Fruit fly (Drosophila melanogaster) whole organism, larva: ENCODE data around the gene Muc4B.

Experiments used
- noc ChIP-seq: fragments of 200-800 bp; sonication (Bioruptor generic); optimal IDR thresholded peaks from 3 replicates; lab custom pipeline; 2019; ENCODE audit warnings: missing biosample characterization, mild to moderate bottlenecking, missing genetic modification characterization, moderate library complexity

Gene Muc4B

DNA sequence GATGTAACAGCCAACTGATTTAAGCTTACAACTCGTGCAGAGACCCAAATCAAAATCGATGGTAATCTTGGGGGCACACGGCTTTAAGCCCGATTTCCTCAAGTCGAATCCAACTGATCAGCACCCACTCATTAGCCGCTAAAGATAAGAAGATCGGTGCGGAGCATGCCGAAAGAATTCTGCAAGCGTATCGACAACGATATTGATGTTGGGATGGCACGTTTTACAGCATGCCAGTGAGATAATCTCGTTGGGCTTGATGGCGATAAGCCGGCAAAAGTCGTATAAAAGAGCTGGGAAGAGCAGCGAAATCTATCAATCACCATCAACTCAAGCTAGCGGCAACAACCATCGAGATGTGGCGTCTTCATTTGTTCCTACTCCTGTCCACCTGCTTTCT is 28.1 kb downstream of the Muc4B start, which contains the start of gene CG15570:
Gene CG15570 (plus strand): TSS at position 301 of the 400 bp plus-strand sequence.
- TF ChIP-seq noc (tag; lab: Kevin White, UChicago), result no peak

DNA sequence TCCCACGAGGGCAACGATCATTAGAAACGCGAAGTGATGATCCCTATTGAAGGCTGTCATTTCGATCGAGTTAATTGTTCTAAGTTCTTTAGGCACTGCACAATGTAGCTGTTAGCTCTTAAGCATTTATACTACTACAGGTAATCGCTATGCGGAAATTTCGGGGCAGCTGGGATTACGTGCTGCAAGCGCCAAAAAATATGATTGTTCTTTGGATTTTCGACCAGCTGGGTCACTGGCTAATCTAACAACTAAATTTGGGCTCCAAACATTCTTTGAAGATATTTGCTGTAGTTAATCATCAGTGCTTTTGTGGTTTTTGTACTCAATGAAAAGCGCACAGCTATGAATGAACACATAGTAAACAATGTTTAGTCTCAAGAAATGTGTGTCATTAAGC is 28.6 kb downstream of the Muc4B start, which contains the start of gene CG15571:
Gene CG15571 (minus strand): TSS at position 101 of the 400 bp plus-strand sequence.
- no peak for TF ChIP-seq noc (tag; lab: Kevin White, UChicago)

DNA sequence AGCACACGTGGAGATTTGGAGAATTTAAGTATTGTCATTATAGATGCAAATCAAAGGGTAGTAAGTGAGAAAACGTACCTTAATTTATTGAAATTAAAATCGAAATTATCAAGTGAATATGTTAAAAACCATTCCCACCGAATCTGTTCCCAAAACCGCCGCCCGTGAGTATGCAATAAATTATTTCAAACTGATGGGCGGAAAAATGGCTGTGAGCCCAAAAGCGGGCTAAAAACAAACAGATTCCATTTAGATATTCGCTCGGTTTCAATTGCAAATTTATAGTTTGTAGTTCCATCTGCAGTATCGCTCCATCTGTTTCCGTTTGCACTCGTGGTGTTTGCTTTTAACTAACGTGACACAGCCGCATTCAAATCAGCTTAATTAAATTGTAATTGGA is 31.6 kb downstream of the Muc4B start:
- TF ChIP-seq noc (tag; lab: Kevin White, UChicago), result no peak

DNA sequence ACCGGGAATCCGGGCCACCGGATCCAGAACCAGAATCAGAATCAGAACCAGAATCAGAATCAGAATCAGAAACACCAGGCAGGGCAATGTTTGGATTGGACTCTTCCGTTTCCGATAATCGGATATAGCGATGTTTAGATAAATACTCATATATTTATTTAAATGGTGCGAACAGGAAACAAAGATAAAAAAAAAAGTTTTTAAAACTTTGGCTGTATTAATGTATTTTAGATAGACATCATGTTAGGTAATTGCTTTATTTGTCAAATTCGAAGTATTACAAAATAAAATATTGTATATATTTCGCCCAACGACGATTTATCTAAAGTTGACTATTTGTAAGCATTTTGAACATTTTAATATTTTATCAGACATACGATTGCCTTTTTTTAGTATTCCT is 33.2 kb downstream of the Muc4B start, which contains the start of gene CG43288:
Gene CG43288 (plus strand): TSS at position 301 of the 400 bp plus-strand sequence.
- no peak for TF ChIP-seq noc (tag; lab: Kevin White, UChicago)

DNA sequence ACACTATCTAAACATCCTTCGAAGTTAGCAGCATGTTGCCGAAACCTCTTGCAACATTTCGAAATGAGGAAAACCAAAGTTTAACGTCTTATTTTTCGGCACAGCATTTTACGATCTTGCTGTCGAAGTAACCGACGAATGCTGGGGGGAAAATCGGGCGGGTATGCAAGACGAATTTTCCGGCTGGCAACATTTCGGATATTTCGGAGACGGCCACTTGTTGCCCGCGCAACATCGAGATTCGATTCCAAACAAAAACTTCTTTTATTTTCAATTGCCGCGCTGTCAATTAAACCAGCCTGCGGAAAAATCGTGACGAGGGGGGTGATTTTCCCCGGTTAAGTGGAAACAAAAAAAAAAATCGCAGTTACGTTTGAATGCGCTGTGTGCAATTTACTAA is 39.2 kb downstream of the Muc4B start:
- no peak for TF ChIP-seq noc (tag; lab: Kevin White, UChicago)

DNA sequence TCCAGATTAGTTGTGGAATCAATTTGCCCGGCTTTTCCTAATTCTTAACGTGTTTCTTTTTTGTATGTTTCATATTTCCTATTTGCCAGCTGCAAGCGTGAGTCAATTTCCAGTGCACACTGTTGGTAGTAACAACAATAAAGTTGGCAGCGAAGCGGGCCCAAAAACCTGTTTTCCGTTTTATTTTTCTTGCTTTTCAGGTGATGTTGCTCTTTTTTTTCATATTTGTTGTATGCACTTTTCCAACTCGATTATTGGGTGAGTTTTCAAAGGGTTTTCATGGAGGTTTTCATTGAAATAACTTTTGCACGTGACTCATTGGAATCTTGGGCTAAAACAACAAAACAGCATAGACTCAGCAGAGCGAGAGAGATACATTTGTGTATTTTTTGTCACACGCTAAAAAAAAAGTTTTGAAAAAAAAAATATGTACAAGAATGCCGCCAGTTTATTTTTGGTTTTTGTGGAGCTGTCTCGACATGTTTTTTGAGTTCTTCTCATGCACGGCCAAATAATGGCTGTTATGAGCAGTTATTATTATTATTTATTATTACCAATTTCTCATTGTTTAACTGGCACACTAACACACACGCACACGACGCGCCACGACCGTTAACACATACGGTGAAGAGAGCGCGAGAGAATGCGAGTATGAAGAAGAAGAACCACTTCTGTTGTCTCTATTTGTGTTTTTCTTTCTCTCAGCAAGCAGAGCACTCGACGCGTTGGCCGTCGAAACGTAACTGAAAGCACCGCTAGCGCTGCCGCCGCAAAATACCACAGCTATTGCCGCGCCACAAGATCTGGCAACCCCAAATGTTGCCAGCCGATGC is 40.4 kb downstream of the Muc4B start, which contains the start of gene Fas2:
Gene Fas2 (minus strand): TSS at position 748 of the 833 bp plus-strand sequence.
- TF ChIP-seq noc (tag; lab: Kevin White, UChicago), result peak; percentile 38

DNA sequence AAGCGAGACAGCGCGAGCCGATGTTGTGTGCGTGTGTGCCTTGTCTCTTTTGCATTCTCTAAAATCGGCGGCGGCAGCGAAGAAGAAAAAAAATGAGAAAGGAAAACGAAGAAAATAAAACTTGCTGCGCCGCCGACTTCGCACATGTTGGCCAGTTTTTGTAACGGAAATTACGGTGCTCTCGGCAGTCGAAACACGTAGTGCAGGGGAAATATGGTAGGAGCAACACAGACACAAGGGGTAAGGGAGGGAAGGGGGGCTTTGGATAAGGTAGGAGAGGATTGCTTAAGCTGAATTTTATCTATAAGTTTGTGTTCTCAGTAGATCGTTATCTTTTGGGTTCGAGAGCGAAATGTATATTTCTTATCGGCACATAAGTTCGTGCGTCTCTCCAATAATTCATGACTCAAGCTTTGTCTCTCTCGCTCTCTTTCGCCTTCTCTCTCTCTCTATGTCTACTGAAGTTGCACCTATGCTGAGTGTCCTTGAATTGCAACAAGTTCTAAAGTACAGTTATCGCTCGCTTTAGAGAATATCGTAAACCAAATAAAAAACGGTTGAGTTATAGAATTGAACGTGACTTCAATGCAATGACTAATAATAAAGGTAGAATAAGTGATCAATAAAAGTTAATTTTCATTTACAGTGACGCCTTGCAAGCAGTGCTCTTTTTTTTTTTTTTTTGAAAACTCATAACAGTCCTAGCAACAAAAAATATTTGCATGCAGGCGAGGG is 42.1 kb downstream of the Muc4B start:
- TF ChIP-seq noc (tag; lab: Kevin White, UChicago), result no peak

DNA sequence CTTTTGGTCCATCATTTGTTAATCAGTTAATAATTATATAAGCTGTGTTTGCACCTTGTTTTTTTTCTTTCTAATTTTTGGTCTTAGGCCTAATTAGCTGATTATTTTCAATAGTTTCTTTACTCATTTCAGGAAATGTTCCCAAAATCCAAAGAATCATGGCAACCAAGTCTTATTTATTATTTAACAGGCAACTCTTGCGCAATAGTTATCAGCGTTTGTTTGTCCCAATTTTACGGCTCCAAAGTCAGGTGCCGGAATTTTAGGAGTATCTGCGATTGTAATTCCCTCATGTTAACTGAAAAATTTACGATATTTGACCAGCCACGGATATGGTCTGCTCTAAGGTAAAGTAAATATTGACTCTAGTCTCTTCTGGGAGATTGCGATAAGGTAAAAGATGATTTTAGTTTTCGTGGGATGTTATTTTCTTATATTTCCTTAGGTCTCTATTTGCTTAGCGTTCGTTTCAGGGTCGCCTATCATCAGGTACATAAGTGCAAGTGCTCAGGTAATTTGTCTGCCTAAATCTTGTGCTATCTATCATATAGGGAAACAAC is 43.6 kb downstream of the Muc4B start:
- TF ChIP-seq noc (tag; lab: Kevin White, UChicago), result peak; percentile 68

DNA sequence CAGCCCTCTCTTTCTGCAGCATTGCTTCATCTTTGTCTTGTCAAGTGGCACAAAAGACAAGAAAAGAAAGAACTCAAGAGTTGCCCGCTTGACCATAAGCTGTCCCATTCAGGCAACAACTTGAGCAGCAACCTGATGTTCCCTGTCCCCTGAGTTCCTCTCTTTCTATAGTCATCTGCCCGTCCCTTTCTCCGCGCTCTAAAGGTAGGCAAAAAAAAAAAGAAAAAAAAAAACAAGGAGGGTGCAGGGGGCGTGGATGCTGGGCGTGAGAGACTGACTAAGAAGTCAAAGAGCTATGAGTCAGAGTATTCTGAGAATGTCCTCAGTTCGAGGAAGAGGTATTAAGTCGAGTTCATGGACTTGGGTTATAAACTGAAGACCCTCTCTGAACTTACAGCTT is 45.3 kb downstream of the Muc4B start:
- no peak for TF ChIP-seq noc (tag; lab: Kevin White, UChicago)

DNA sequence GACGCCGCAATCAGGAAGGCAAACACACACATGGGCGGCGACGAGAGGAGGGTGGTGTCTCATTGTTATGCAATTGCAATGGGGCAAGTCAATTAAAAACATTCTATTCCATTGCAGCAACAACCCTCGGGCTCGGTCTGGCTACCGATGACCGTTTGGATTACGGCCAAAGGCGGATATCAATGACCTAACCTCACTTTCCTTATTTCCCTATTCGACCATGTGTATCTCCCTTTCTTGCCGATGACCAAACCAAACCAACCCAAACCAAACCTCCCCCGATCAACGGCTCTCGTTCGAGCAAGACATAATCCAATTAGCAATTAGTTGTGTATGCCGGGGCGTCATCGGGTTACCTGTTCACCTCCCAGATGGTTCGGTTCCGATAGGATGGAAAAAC is 47.2 kb downstream of the Muc4B start:
- no peak for TF ChIP-seq noc (tag; lab: Kevin White, UChicago)

DNA sequence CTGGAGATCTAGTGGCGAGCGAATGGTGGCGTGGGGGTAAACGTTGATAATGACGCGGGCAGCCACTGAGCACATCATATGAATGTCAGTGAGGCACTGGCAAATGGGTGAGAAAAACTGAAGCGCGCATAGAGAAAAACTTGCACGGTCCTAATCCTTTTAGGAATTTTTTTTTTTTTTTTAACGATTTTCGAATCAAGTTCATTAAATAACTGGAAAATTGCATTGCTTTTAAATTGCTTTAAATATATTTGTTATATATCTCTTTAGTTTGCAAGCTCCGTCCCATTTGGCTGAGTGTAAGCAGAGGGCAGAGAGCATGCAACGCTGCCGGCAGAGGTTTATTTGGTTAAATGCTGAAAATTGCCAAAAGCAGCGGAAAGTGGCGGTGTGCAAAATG is 48.5 kb downstream of the Muc4B start:
- TF ChIP-seq noc (tag; lab: Kevin White, UChicago), result no peak
